Fruit fly (Drosophila melanogaster): ENCODE measurements around the gene CG33293.

dm6 chr3R:5207277-5208114 is 33.0 kb downstream of the CG33293 start:
- TF ChIP-seq CG10348 (GFP tag; IDR thresholded peaks at IDR 0.05): no peak
- TF ChIP-seq CG17806 (tag; optimal IDR thresholded peaks at IDR 0.05): no peak
- no peak for TF ChIP-seq CG8301 (tag; optimal IDR thresholded peaks at IDR 0.05)
- no peak for TF ChIP-seq Ets98B (GFP tag; IDR thresholded peaks at IDR 0.05)
- TF ChIP-seq EcR (GFP tag; optimal IDR thresholded peaks at IDR 0.05): peak; percentile 11
- TF ChIP-seq CG4496 (GFP tag; IDR thresholded peaks at IDR 0.05): no peak
- no peak for TF ChIP-seq CG15710 (tag; optimal IDR thresholded peaks at IDR 0.05)
- no peak for TF ChIP-seq Snoo (tag; optimal IDR thresholded peaks at IDR 0.05)
- TF ChIP-seq D1 (tag; optimal IDR thresholded peaks at IDR 0.05): no peak
- no peak for TF ChIP-seq CG32121 (GFP tag; IDR thresholded peaks at IDR 0.05)
- TF ChIP-seq Pif1B (GFP tag; optimal IDR thresholded peaks at IDR 0.05): no peak

Data from whole organism, pupa.